Worm (Caenorhabditis elegans) whole organism, young adult: ENCODE measurements around the gene npr-33.

ENCODE experiments used
- B0019.2 ChIP-seq: fragments of 200-800 bp; sonication (Bioruptor generic); conservative IDR thresholded peaks from 2 replicates; pipeline ENCODE4 v1.3.6; 2022; ENCODE audit warnings: missing genetic modification reagents, missing genetic modification characterization, missing compliant biosample characterization
- F22D6.2 ChIP-seq: sonication (generic microtip); optimal IDR thresholded peaks from 2 replicates; lab custom pipeline; 2016; ENCODE audit warnings: mild to moderate bottlenecking, missing genetic modification characterization, missing compliant biosample characterization
- F39B2.1 ChIP-seq: fragments of 200-800 bp; sonication (Bioruptor generic); IDR thresholded peaks from 2 replicates; pipeline ENCODE4 v1.3.6; 2022; ENCODE audit warnings: missing genetic modification reagents, missing genetic modification characterization, missing compliant biosample characterization
- F52B5.7 ChIP-seq: sonication (generic microtip); optimal IDR thresholded peaks from 2 replicates; lab custom pipeline; 2016; ENCODE audit warnings: mild to moderate bottlenecking, missing genetic modification characterization, missing compliant biosample characterization
- F57A8.1 ChIP-seq: fragments of 200-800 bp; sonication (Bioruptor generic); optimal IDR thresholded peaks from 2 replicates; lab custom pipeline; 2018; ENCODE audit warnings: mild to moderate bottlenecking, missing genetic modification characterization, moderate library complexity, missing compliant biosample characterization
- K11D2.4 ChIP-seq: fragments of 200-800 bp; sonication (Bioruptor generic); IDR thresholded peaks from 2 replicates; pipeline ENCODE4 v1.3.6; 2022; ENCODE audit warnings: missing genetic modification reagents, missing genetic modification characterization, missing compliant biosample characterization
- Y56A3A.18 ChIP-seq: fragments of 200-800 bp; sonication (Bioruptor generic); IDR thresholded peaks from 2 replicates; pipeline ENCODE4 v1.3.6; 2022; ENCODE audit warnings: missing genetic modification reagents, missing genetic modification characterization, missing compliant biosample characterization
- Y67H2A.10 ChIP-seq: fragments of 200-800 bp; sonication (Bioruptor generic); conservative IDR thresholded peaks from 2 replicates; pipeline ENCODE4 v1.3.6; 2022; ENCODE audit warnings: missing genetic modification reagents, missing genetic modification characterization, missing compliant biosample characterization
- Y79H2A.3 ChIP-seq: fragments of 200-800 bp; sonication (Bioruptor generic); conservative IDR thresholded peaks from 2 replicates; pipeline ENCODE4 v1.3.6; 2022; ENCODE audit warnings: missing genetic modification reagents, missing genetic modification characterization, missing compliant biosample characterization
- akir-1 ChIP-seq: fragments of 200-800 bp; sonication (Bioruptor generic); optimal IDR thresholded peaks from 2 replicates; lab custom pipeline; 2018; ENCODE audit warnings: mild to moderate bottlenecking, missing genetic modification characterization, moderate library complexity, missing compliant biosample characterization
- aptf-2 ChIP-seq: fragments of 200-800 bp; sonication (Bioruptor generic); conservative IDR thresholded peaks from 2 replicates; pipeline ENCODE4 v1.3.6; 2022; ENCODE audit warnings: missing genetic modification reagents, missing genetic modification characterization, missing compliant biosample characterization
- aptf-3 ChIP-seq: fragments of 200-800 bp; sonication (Bioruptor generic); IDR thresholded peaks from 2 replicates; pipeline ENCODE4 v1.3.6; 2022; ENCODE audit warnings: missing genetic modification characterization, missing compliant biosample characterization
- athp-1 ChIP-seq: sonication (generic microtip); optimal IDR thresholded peaks from 2 replicates; lab custom pipeline; 2017; ENCODE audit warnings: mild to moderate bottlenecking, missing genetic modification characterization, missing compliant biosample characterization
- bed-1 ChIP-seq: fragments of 200-800 bp; sonication (Bioruptor generic); IDR thresholded peaks from 2 replicates; pipeline ENCODE4 v1.3.6; 2022; ENCODE audit warnings: missing genetic modification reagents, missing genetic modification characterization, missing compliant biosample characterization
- cebp-1 ChIP-seq, 2 experiments: fragments of 200-800 bp in 1 of 2; sonication (Bioruptor generic) in 1 of 2; sonication (generic microtip) in 1 of 2; IDR thresholded peaks in 1 of 2; optimal IDR thresholded peaks in 1 of 2; 2 replicates each; pipeline versions ENCODE4 v1.3.6 to Lab custom; 2017 to 2022; ENCODE audit warnings: missing compliant biosample characterization in 2 of 2, missing genetic modification characterization in 2 of 2, mild to moderate bottlenecking in 1 of 2, missing genetic modification reagents in 1 of 2, moderate library complexity in 1 of 2
- ceh-58 ChIP-seq: fragments of 200-800 bp; sonication (Bioruptor generic); IDR thresholded peaks from 2 replicates; pipeline ENCODE4 v1.3.6; 2022; ENCODE audit warnings: missing genetic modification characterization, missing compliant biosample characterization
- ceh-91 ChIP-seq: fragments of 200-800 bp; sonication (Bioruptor generic); IDR thresholded peaks from 2 replicates; pipeline ENCODE4 v1.3.6; 2022; ENCODE audit warnings: missing genetic modification reagents, missing genetic modification characterization, missing compliant biosample characterization
- dox-1 ChIP-seq: fragments of 200-800 bp; sonication (Bioruptor generic); IDR thresholded peaks from 2 replicates; pipeline ENCODE4 v1.3.6; 2022; ENCODE audit warnings: missing genetic modification reagents, missing genetic modification characterization, missing compliant biosample characterization
- dpl-1 ChIP-seq: fragments of 150-350 bp; optimal IDR thresholded peaks from 2 replicates; lab custom pipeline; 2014; ENCODE audit warnings: missing biosample characterization, missing genetic modification reagents, missing genetic modification characterization
- efl-1 ChIP-seq: fragments of 150-350 bp; optimal IDR thresholded peaks from 2 replicates; lab custom pipeline; 2014; ENCODE audit warnings: missing biosample characterization, missing genetic modification reagents, missing genetic modification characterization
- ekl-4 ChIP-seq: fragments of 200-800 bp; sonication (Bioruptor generic); IDR thresholded peaks from 2 replicates; pipeline ENCODE4 v1.3.6; 2022; ENCODE audit warnings: missing genetic modification reagents, missing genetic modification characterization, missing compliant biosample characterization
- ets-4 ChIP-seq: fragments of 200-800 bp; sonication (Bioruptor generic); optimal IDR thresholded peaks from 2 replicates; lab custom pipeline; 2018; ENCODE audit warnings: mild to moderate bottlenecking, missing genetic modification characterization, missing compliant biosample characterization
- fkh-3 ChIP-seq: sonication (generic microtip); optimal IDR thresholded peaks from 2 replicates; lab custom pipeline; 2016; ENCODE audit warnings: mild to moderate bottlenecking, missing genetic modification characterization, missing compliant biosample characterization
- hmg-20 ChIP-seq: fragments of 200-800 bp; sonication (Bioruptor generic); IDR thresholded peaks from 2 replicates; pipeline ENCODE4 v1.3.6; 2022; ENCODE audit warnings: missing genetic modification reagents, missing genetic modification characterization, missing compliant biosample characterization
- hrde-1 ChIP-seq: sonication (generic microtip); optimal IDR thresholded peaks from 2 replicates; lab custom pipeline; 2016; ENCODE audit warnings: missing genetic modification characterization, mild to moderate bottlenecking, missing compliant biosample characterization, moderate library complexity, missing genotype, missing genetic modification reagents, borderline replicate concordance
- let-607 ChIP-seq, 2 experiments: fragments of 200-800 bp in 1 of 2; sonication (Bioruptor generic) in 1 of 2; sonication (generic microtip) in 1 of 2; optimal IDR thresholded peaks; 2 replicates each; lab custom pipeline; 2016 to 2018; ENCODE audit warnings: mild to moderate bottlenecking in 2 of 2, missing compliant biosample characterization in 2 of 2, missing genetic modification characterization in 2 of 2, moderate library complexity in 2 of 2, missing genotype in 1 of 2
- lin-26 ChIP-seq: fragments of 200-800 bp; sonication (Bioruptor generic); IDR thresholded peaks from 2 replicates; pipeline ENCODE4 v1.3.6; 2022; ENCODE audit warnings: missing genetic modification reagents, missing genetic modification characterization, missing compliant biosample characterization
- lin-40 ChIP-seq: sonication (generic microtip); optimal IDR thresholded peaks from 2 replicates; lab custom pipeline; 2016; ENCODE audit warnings: missing genetic modification characterization, mild to moderate bottlenecking, missing compliant biosample characterization, missing genotype, missing genetic modification reagents
- madf-6 ChIP-seq: fragments of 200-800 bp; sonication (Bioruptor generic); IDR thresholded peaks from 2 replicates; pipeline ENCODE4 v1.3.6; 2022; ENCODE audit warnings: missing genetic modification reagents, missing genetic modification characterization, missing compliant biosample characterization
- mcd-1 ChIP-seq: fragments of 200-800 bp; sonication (Bioruptor generic); IDR thresholded peaks from 2 replicates; pipeline ENCODE4 v1.3.6; 2022; ENCODE audit warnings: missing genetic modification reagents, missing genetic modification characterization, missing compliant biosample characterization
- nfya-2 ChIP-seq: fragments of 200-800 bp; sonication (Bioruptor generic); IDR thresholded peaks from 2 replicates; pipeline ENCODE4 v1.3.6; 2022; ENCODE audit warnings: missing genetic modification reagents, missing genetic modification characterization, missing compliant biosample characterization
- nfyb-1 ChIP-seq: fragments of 200-800 bp; sonication (Bioruptor generic); IDR thresholded peaks from 2 replicates; pipeline ENCODE4 v1.3.6; 2022; ENCODE audit warnings: missing genetic modification reagents, missing genetic modification characterization, missing compliant biosample characterization
- nhr-120 ChIP-seq: fragments of 200-800 bp; sonication (Bioruptor generic); IDR thresholded peaks from 2 replicates; pipeline ENCODE4 v1.3.6; 2022; ENCODE audit warnings: missing genetic modification characterization, missing compliant biosample characterization
- nhr-80 ChIP-seq: sonication (generic microtip); optimal IDR thresholded peaks from 2 replicates; lab custom pipeline; 2016; ENCODE audit warnings: missing genetic modification characterization, missing compliant biosample characterization
- pbrm-1 ChIP-seq: fragments of 200-800 bp; sonication (Bioruptor generic); IDR thresholded peaks from 2 replicates; pipeline ENCODE4 v1.3.6; 2022; ENCODE audit warnings: missing genetic modification reagents, missing genetic modification characterization, missing compliant biosample characterization
- rec-8 ChIP-seq, 2 experiments: sonication (generic microtip); optimal IDR thresholded peaks; 2 replicates each; lab custom pipeline; 2016; ENCODE audit warnings: mild to moderate bottlenecking in 2 of 2, missing genetic modification characterization in 2 of 2, missing genetic modification reagents in 2 of 2, missing genotype in 2 of 2, missing biosample characterization in 1 of 2, missing compliant biosample characterization in 1 of 2, moderate library complexity in 1 of 2
- repo-1 ChIP-seq: sonication (generic microtip); optimal IDR thresholded peaks from 2 replicates; lab custom pipeline; 2017; ENCODE audit warnings: mild to moderate bottlenecking, missing genetic modification characterization, missing compliant biosample characterization
- rpc-1 ChIP-seq, 2 experiments: fragments of 150-350 bp in 1 of 2; sonication (generic microtip) in 1 of 2; optimal IDR thresholded peaks; 2 replicates each; lab custom pipeline; 2014 to 2018; ENCODE audit warnings: missing biosample characterization in 1 of 2, missing genetic modification characterization in 1 of 2, missing genetic modification reagents in 1 of 2, missing genotype in 1 of 2
- sdz-38 ChIP-seq: sonication (generic microtip); optimal IDR thresholded peaks from 2 replicates; lab custom pipeline; 2016; ENCODE audit warnings: missing genotype, missing genetic modification characterization, missing compliant biosample characterization
- snpc-1.1 ChIP-seq: sonication (generic microtip); optimal IDR thresholded peaks from 2 replicates; lab custom pipeline; 2017; ENCODE audit warnings: missing genetic modification characterization, mild to moderate bottlenecking, missing compliant biosample characterization, antibody characterized with exemption, moderate library complexity, missing genotype, missing genetic modification reagents; ENCODE audit not compliant: insufficient read depth
- snpc-4 ChIP-seq, 5 experiments: fragments of 150-350 bp in 1 of 5; sonication (generic microtip) in 4 of 5; optimal IDR thresholded peaks; 2 replicates each; lab custom pipeline; 2014 to 2018; ENCODE audit warnings: missing genetic modification characterization in 5 of 5, missing biosample characterization in 3 of 5, antibody characterized with exemption in 2 of 5, mild to moderate bottlenecking in 2 of 5, missing compliant biosample characterization in 2 of 5, missing genotype in 2 of 5, moderate library complexity in 2 of 5, missing genetic modification reagents in 1 of 5
- tbx-9 ChIP-seq: sonication (generic microtip); optimal IDR thresholded peaks from 2 replicates; lab custom pipeline; 2016; ENCODE audit warnings: borderline replicate concordance, missing genetic modification characterization, inconsistent platforms, missing compliant biosample characterization
- unc-62 ChIP-seq: fragments of 150-350 bp; optimal IDR thresholded peaks from 2 replicates; lab custom pipeline; 2014; ENCODE audit warnings: missing biosample characterization, missing genetic modification reagents, missing genetic modification characterization
- zfh-2 ChIP-seq: fragments of 200-800 bp; sonication (Bioruptor generic); conservative IDR thresholded peaks from 2 replicates; pipeline ENCODE4 v1.3.6; 2022; ENCODE audit warnings: missing genetic modification reagents, missing genetic modification characterization, missing compliant biosample characterization
- ztf-18 ChIP-seq: sonication (generic microtip); optimal IDR thresholded peaks from 2 replicates; lab custom pipeline; 2016; ENCODE audit warnings: missing genotype, mild to moderate bottlenecking, missing genetic modification characterization, missing compliant biosample characterization

npr-33 gene

DNA sequence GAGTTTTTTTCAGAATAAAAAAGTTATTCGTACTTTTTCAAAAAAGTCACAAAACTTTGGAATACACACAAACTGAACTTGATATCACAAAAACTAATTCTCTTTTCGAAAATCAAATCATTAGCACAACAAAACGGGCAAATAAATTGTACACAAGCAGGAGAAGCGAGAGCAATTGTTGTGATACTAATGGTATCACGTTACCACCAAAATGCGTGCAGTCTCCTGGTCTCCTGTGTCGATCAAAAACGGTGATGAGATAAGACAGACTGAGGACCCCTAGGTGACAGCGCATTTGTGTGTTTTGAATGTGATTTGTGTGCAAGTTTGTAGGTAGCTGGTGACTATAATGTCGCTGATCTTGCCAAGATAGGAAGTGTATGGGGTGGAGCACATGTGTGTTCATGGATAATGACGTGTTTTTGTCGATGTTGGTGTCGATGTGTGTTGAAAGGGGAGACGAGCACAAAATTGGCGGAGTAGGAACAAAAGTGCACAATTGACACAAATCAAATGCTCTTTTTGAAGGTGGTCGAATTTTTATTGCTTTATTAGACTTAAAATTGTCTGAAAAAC, 29.4 kb downstream of the npr-33 start (continued):
- TF ChIP-seq snpc-4 (GFP tag; optimal IDR thresholded peaks at IDR 0.05; lab: Kevin White, UChicago) (no peak), snpc-4 (tag; optimal IDR thresholded peaks at IDR 0.05; lab: Kevin White, UChicago) (peak in 1 of 4 experiments; percentile 1), rpc-1 (optimal IDR thresholded peaks at IDR 0.05; lab: Kevin White, UChicago) (no peak), rpc-1 (tag; optimal IDR thresholded peaks at IDR 0.05; lab: Kevin White, UChicago) (no peak), ekl-4 (no peak), nhr-120 (GFP tag; lab: Robert Waterston, UW) (no peak), fkh-3 (no peak), Y79H2A.3 (GFP tag; lab: Robert Waterston, UW) (no peak), F39B2.1 (GFP tag; lab: Robert Waterston, UW) (no peak), hrde-1 (tag; lab: Kevin White, UChicago) (no peak), akir-1 (no peak), efl-1 (GFP tag; lab: Kevin White, UChicago) (no peak), athp-1 (tag; lab: Kevin White, UChicago) (no peak), Y67H2A.10 (GFP tag; lab: Robert Waterston, UW) (no peak), ceh-91 (GFP tag; lab: Robert Waterston, UW) (no peak), ztf-18 (tag; lab: Kevin White, UChicago) (no peak), aptf-2 (GFP tag; lab: Robert Waterston, UW) (no peak), nhr-80 (tag; lab: Kevin White, UChicago) (peak; percentile 95), ceh-58 (GFP tag; lab: Robert Waterston, UW) (no peak), ets-4 (no peak), F52B5.7 (no peak), madf-6 (GFP tag; lab: Robert Waterston, UW) (no peak), let-607 (tag; optimal IDR thresholded peaks at IDR 0.05; lab: Kevin White, UChicago) (peak; percentile 28 to 39), K11D2.4 (GFP tag; lab: Robert Waterston, UW) (no peak), snpc-1.1 (tag; lab: Kevin White, UChicago) (no peak), nfya-2 (no peak), rec-8 (tag; optimal IDR thresholded peaks at IDR 0.05; lab: Kevin White, UChicago) (no peak), nfyb-1 (GFP tag; lab: Robert Waterston, UW) (no peak), bed-1 (GFP tag; lab: Robert Waterston, UW) (no peak), F57A8.1 (GFP tag; lab: Kevin White, UChicago) (no peak), dox-1 (no peak; the same call in 1 of the 2 replicates), tbx-9 (tag; lab: Kevin White, UChicago) (no peak), hmg-20 (GFP tag; lab: Robert Waterston, UW) (no peak), lin-26 (GFP tag; lab: Robert Waterston, UW) (no peak), unc-62 (peak; percentile 2), sdz-38 (tag; lab: Kevin White, UChicago) (no peak), aptf-3 (no peak), F22D6.2 (no peak)
- TF ChIP-seq, all 124 proteins: peak for 7

- TF ChIP-seq snpc-1.1 (tag; lab: Kevin White, UChicago) (no peak), cebp-1 (GFP tag; IDR thresholded peaks at IDR 0.05; lab: Robert Waterston, UW) (no peak), cebp-1 (tag; optimal IDR thresholded peaks at IDR 0.05; lab: Kevin White, UChicago) (no peak), dpl-1 (GFP tag; lab: Kevin White, UChicago) (no peak), pbrm-1 (GFP tag; lab: Robert Waterston, UW) (no peak), ets-4 (no peak), lin-26 (GFP tag; lab: Robert Waterston, UW) (no peak), mcd-1 (GFP tag; lab: Robert Waterston, UW) (no peak), zfh-2 (GFP tag; lab: Robert Waterston, UW) (no peak), lin-40 (no peak), B0019.2 (GFP tag; lab: Robert Waterston, UW) (no peak), nhr-80 (tag; lab: Kevin White, UChicago) (no peak), Y67H2A.10 (GFP tag; lab: Robert Waterston, UW) (no peak), tbx-9 (tag; lab: Kevin White, UChicago) (no peak), Y56A3A.18 (GFP tag; lab: Robert Waterston, UW) (no peak), aptf-2 (GFP tag; lab: Robert Waterston, UW) (no peak), let-607 (tag; optimal IDR thresholded peaks at IDR 0.05; lab: Kevin White, UChicago) (no peak), repo-1 (no peak)
Measured at ce11 chrX:15943709-15944108, 33.3 kb downstream of the npr-33 start, which contains the start of gene mec-5. TSS of gene mec-5 (plus strand) at chrX:15944009.
